Worm (Caenorhabditis elegans) whole organism, midembryonic: ENCODE results near the gene tpra-1.

Source experiments
- T22C8.4 ChIP-seq: fragments of 200-800 bp; sonication (Bioruptor generic); IDR thresholded peaks from 2 replicates; pipeline ENCODE4 v1.3.6; 2022; ENCODE audit warnings: missing genetic modification characterization, missing compliant biosample characterization
- cog-1 ChIP-seq: sonication (generic microtip); optimal IDR thresholded peaks from 2 replicates; lab custom pipeline; 2016; ENCODE audit warnings: missing genetic modification characterization, missing compliant biosample characterization
- flt-1 ChIP-seq: fragments of 200-800 bp; sonication (Bioruptor generic); IDR thresholded peaks from 2 replicates; pipeline ENCODE4 v1.3.6; 2022; ENCODE audit warnings: missing genetic modification characterization, missing compliant biosample characterization
- klf-2 ChIP-seq: fragments of 200-800 bp; sonication (Bioruptor generic); conservative IDR thresholded peaks from 2 replicates; pipeline ENCODE4 v1.3.6; 2022; ENCODE audit warnings: missing genetic modification reagents, missing genetic modification characterization, missing compliant biosample characterization
- med-1 ChIP-seq: sonication (generic microtip); optimal IDR thresholded peaks from 2 replicates; lab custom pipeline; 2017; ENCODE audit warnings: missing genetic modification characterization, mild to moderate bottlenecking, missing compliant biosample characterization, antibody characterized with exemption, missing genetic modification reagents; ENCODE audit not compliant: insufficient read depth
- ref-1 ChIP-seq: fragments of 200-800 bp; sonication (Bioruptor generic); conservative IDR thresholded peaks from 2 replicates; pipeline ENCODE4 v1.3.6; 2022; ENCODE audit warnings: missing genetic modification reagents, missing genetic modification characterization, missing compliant biosample characterization
- tab-1 ChIP-seq: fragments of 200-800 bp; sonication (Bioruptor generic); IDR thresholded peaks from 2 replicates; pipeline ENCODE4 v1.3.6; 2022; ENCODE audit warnings: missing genetic modification characterization, missing compliant biosample characterization
- ztf-23 ChIP-seq: fragments of 200-800 bp; sonication (Bioruptor generic); IDR thresholded peaks from 2 replicates; pipeline ENCODE4 v1.3.6; 2022; ENCODE audit warnings: missing genetic modification reagents, missing genetic modification characterization, missing compliant biosample characterization
- ztf-29 ChIP-seq: fragments of 200-800 bp; sonication (Bioruptor generic); IDR thresholded peaks from 2 replicates; pipeline ENCODE4 v1.3.6; 2022; ENCODE audit warnings: missing genetic modification reagents, missing genetic modification characterization, missing compliant biosample characterization

Gene tpra-1

ce11 chrIV:8925990-8926389, 30.3 kb upstream of the tpra-1 start, which contains the start of the genes D1046.2 and cfim-2:
TSS of gene D1046.2 (minus strand) at chrIV:8926067.
TSS of gene cfim-2 (plus strand) at chrIV:8926324.
- TF ChIP-seq tab-1 (no peak), T22C8.4 (GFP tag; lab: Robert Waterston, UW) (no peak), klf-2 (GFP tag; lab: Robert Waterston, UW) (no peak), ref-1 (GFP tag; lab: Robert Waterston, UW) (no peak), flt-1 (GFP tag; lab: Robert Waterston, UW) (no peak), ztf-29 (GFP tag; lab: Robert Waterston, UW) (no peak), cog-1 (tag; lab: Kevin White, UChicago) (no peak), med-1 (no peak), ztf-23 (GFP tag; lab: Robert Waterston, UW) (no peak)

- no peak for TF ChIP-seq tab-1
Measured at ce11 chrIV:8926511-8926910, 29.8 kb upstream of the tpra-1 start.

ce11 chrIV:8927093-8927492, 29.2 kb upstream of the tpra-1 start:
- TF ChIP-seq ref-1 (GFP tag; lab: Robert Waterston, UW), result peak; percentile 91
- TF ChIP-seq cog-1 (tag; lab: Kevin White, UChicago), result peak; percentile 83
- peak; percentile 82 for TF ChIP-seq med-1
- peak; percentile 96 for TF ChIP-seq ztf-29 (GFP tag; lab: Robert Waterston, UW)
- peak; percentile 97 for TF ChIP-seq T22C8.4 (GFP tag; lab: Robert Waterston, UW)
- TF ChIP-seq tab-1, result peak; percentile 98
- peak; percentile 98 for TF ChIP-seq flt-1 (GFP tag; lab: Robert Waterston, UW)
- peak; percentile 96 for TF ChIP-seq klf-2 (GFP tag; lab: Robert Waterston, UW)
- TF ChIP-seq ztf-23 (GFP tag; lab: Robert Waterston, UW), result peak; percentile 96

- TF ChIP-seq med-1 (no peak), T22C8.4 (GFP tag; lab: Robert Waterston, UW) (no peak), cog-1 (tag; lab: Kevin White, UChicago) (no peak), ztf-23 (GFP tag; lab: Robert Waterston, UW) (no peak), ref-1 (GFP tag; lab: Robert Waterston, UW) (no peak), tab-1 (no peak), ztf-29 (GFP tag; lab: Robert Waterston, UW) (no peak), klf-2 (GFP tag; lab: Robert Waterston, UW) (no peak), flt-1 (GFP tag; lab: Robert Waterston, UW) (no peak)
Measured at ce11 chrIV:8929942-8930492, 26.3 kb upstream of the tpra-1 start, which contains the start of the genes D1046.18 and slc-25A26. TSS of gene D1046.18 (plus strand) at chrIV:8930242. TSS of gene slc-25A26 (plus strand) at chrIV:8930442.

- TF ChIP-seq ztf-23 (GFP tag; lab: Robert Waterston, UW) (no peak), flt-1 (GFP tag; lab: Robert Waterston, UW) (no peak), ref-1 (GFP tag; lab: Robert Waterston, UW) (no peak), tab-1 (no peak), T22C8.4 (GFP tag; lab: Robert Waterston, UW) (no peak), cog-1 (tag; lab: Kevin White, UChicago) (no peak), klf-2 (GFP tag; lab: Robert Waterston, UW) (no peak), ztf-29 (GFP tag; lab: Robert Waterston, UW) (no peak)
Measured at ce11 chrIV:8933575-8933974, 22.7 kb upstream of the tpra-1 start, which contains the start of gene D1046.4. TSS of gene D1046.4 (plus strand) at chrIV:8933875.

- TF ChIP-seq ztf-23 (GFP tag; lab: Robert Waterston, UW) (no peak), cog-1 (tag; lab: Kevin White, UChicago) (no peak), T22C8.4 (GFP tag; lab: Robert Waterston, UW) (no peak), ref-1 (GFP tag; lab: Robert Waterston, UW) (no peak), ztf-29 (GFP tag; lab: Robert Waterston, UW) (no peak), med-1 (no peak), flt-1 (GFP tag; lab: Robert Waterston, UW) (no peak), tab-1 (no peak), klf-2 (GFP tag; lab: Robert Waterston, UW) (no peak)
Measured at ce11 chrIV:8943430-8943829, 12.9 kb upstream of the tpra-1 start.

- no peak for TF ChIP-seq flt-1 (GFP tag; lab: Robert Waterston, UW)
- no peak for TF ChIP-seq ztf-23 (GFP tag; lab: Robert Waterston, UW)
- no peak for TF ChIP-seq ztf-29 (GFP tag; lab: Robert Waterston, UW)
- no peak for TF ChIP-seq cog-1 (tag; lab: Kevin White, UChicago)
- TF ChIP-seq tab-1, result no peak
- TF ChIP-seq med-1, result no peak
- TF ChIP-seq T22C8.4 (GFP tag; lab: Robert Waterston, UW), result no peak
- TF ChIP-seq ref-1 (GFP tag; lab: Robert Waterston, UW), result no peak
Measured at ce11 chrIV:8947146-8947545, 9.1 kb upstream of the tpra-1 start.

ce11 chrIV:8949078-8950039, 6.9 kb upstream of the tpra-1 start:
- TF ChIP-seq T22C8.4 (GFP tag; lab: Robert Waterston, UW) (no peak), flt-1 (GFP tag; lab: Robert Waterston, UW) (no peak), tab-1 (no peak), klf-2 (GFP tag; lab: Robert Waterston, UW) (no peak), ztf-23 (GFP tag; lab: Robert Waterston, UW) (no peak), ztf-29 (GFP tag; lab: Robert Waterston, UW) (no peak), med-1 (no peak), cog-1 (tag; lab: Kevin White, UChicago) (no peak)
